Worm (Caenorhabditis elegans) whole organism, L4 larva: ENCODE data around the gene str-116.

Experiments used
- D1046.2 ChIP-seq: fragments of 200-800 bp; sonication (Bioruptor generic); IDR thresholded peaks from 2 replicates; pipeline ENCODE4 v1.3.6; 2022; ENCODE audit warnings: missing genetic modification characterization, missing compliant biosample characterization
- F26F4.8 ChIP-seq: fragments of 200-800 bp; sonication (Bioruptor generic); conservative IDR thresholded peaks from 2 replicates; pipeline ENCODE4 v1.3.6; 2022; ENCODE audit warnings: missing genetic modification characterization, missing compliant biosample characterization
- F49E8.2 ChIP-seq: sonication (generic microtip); optimal IDR thresholded peaks from 2 replicates; lab custom pipeline; 2016; ENCODE audit warnings: missing compliant biosample characterization, mild to moderate bottlenecking, missing genetic modification characterization, borderline replicate concordance
- R02D3.7 ChIP-seq: fragments of 150-350 bp; sonication (generic microtip); optimal IDR thresholded peaks from 3 replicates; lab custom pipeline; 2014; ENCODE audit warnings: missing biosample characterization, missing genetic modification characterization
- Y48G9A.11 ChIP-seq: fragments of 200-800 bp; sonication (Bioruptor generic); IDR thresholded peaks from 2 replicates; pipeline ENCODE4 v1.3.6; 2022; ENCODE audit warnings: missing genetic modification reagents, missing genetic modification characterization, missing compliant biosample characterization
- ZK337.2 ChIP-seq: fragments of 200-800 bp; sonication (Bioruptor generic); IDR thresholded peaks from 2 replicates; pipeline ENCODE4 v1.3.6; 2022; ENCODE audit warnings: missing genetic modification reagents, missing genetic modification characterization, missing compliant biosample characterization
- aha-1 ChIP-seq: fragments of 150-350 bp; peaks from one replicate; lab custom pipeline; 2014; ENCODE audit warnings: missing biosample characterization, missing genetic modification characterization
- arid-1 ChIP-seq: fragments of 200-800 bp; sonication (Bioruptor generic); conservative IDR thresholded peaks from 2 replicates; pipeline ENCODE4 v1.3.6; 2022; ENCODE audit warnings: missing genetic modification reagents, missing genetic modification characterization, missing compliant biosample characterization
- ceh-28 ChIP-seq: fragments of 150-350 bp; optimal IDR thresholded peaks from 2 replicates; lab custom pipeline; 2014; ENCODE audit warnings: missing biosample characterization, missing genetic modification reagents, missing genetic modification characterization
- ceh-44 ChIP-seq: fragments of 200-800 bp; sonication (Bioruptor generic); IDR thresholded peaks from 2 replicates; pipeline ENCODE4 v1.3.6; 2022; ENCODE audit warnings: missing genetic modification reagents, missing genetic modification characterization, missing compliant biosample characterization
- ceh-62 ChIP-seq: sonication (generic microtip); optimal IDR thresholded peaks from 2 replicates; lab custom pipeline; 2017; ENCODE audit warnings: missing biosample characterization, missing genetic modification characterization
- ces-1 ChIP-seq: fragments of 150-350 bp; sonication (generic microtip); optimal IDR thresholded peaks from 4 replicates; lab custom pipeline; 2014; ENCODE audit warnings: missing biosample characterization, missing genetic modification reagents, missing genetic modification characterization
- daf-12 ChIP-seq: fragments of 150-350 bp; optimal IDR thresholded peaks from 2 replicates; lab custom pipeline; 2014; ENCODE audit warnings: missing biosample characterization, missing genetic modification reagents, missing genetic modification characterization
- daf-19 ChIP-seq: fragments of 200-800 bp; sonication (Bioruptor generic); conservative IDR thresholded peaks from 2 replicates; pipeline ENCODE4 v1.3.6; 2022; ENCODE audit warnings: missing genetic modification characterization, missing compliant biosample characterization
- daf-8 ChIP-seq: fragments of 200-800 bp; sonication (Bioruptor generic); IDR thresholded peaks from 2 replicates; pipeline ENCODE4 v1.3.6; 2022; ENCODE audit warnings: missing genetic modification characterization, missing compliant biosample characterization
- dpl-1 ChIP-seq: fragments of 150-350 bp; optimal IDR thresholded peaks from 2 replicates; lab custom pipeline; 2014; ENCODE audit warnings: missing biosample characterization, missing genetic modification reagents, missing genetic modification characterization
- duxl-1 ChIP-seq: sonication (generic microtip); optimal IDR thresholded peaks from 2 replicates; lab custom pipeline; 2016; ENCODE audit warnings: mild to moderate bottlenecking, missing genetic modification characterization, moderate library complexity, missing compliant biosample characterization; ENCODE audit not compliant: poor library complexity
- dve-1 ChIP-seq: sonication (generic microtip); optimal IDR thresholded peaks from 2 replicates; lab custom pipeline; 2017; ENCODE audit warnings: antibody characterized with exemption, mild to moderate bottlenecking, missing genetic modification characterization, missing compliant biosample characterization; ENCODE audit not compliant: insufficient read depth
- egl-43 ChIP-seq: fragments of 200-800 bp; sonication (Bioruptor generic); IDR thresholded peaks from 2 replicates; pipeline ENCODE4 v1.3.6; 2022; ENCODE audit warnings: missing genetic modification reagents, missing genetic modification characterization, missing compliant biosample characterization
- fkh-10 ChIP-seq: fragments of 150-350 bp; optimal IDR thresholded peaks from 2 replicates; lab custom pipeline; 2014; ENCODE audit warnings: missing biosample characterization, missing genetic modification reagents, missing genetic modification characterization
- fos-1 ChIP-seq: fragments of 150-350 bp; optimal IDR thresholded peaks from 2 replicates; lab custom pipeline; 2014; ENCODE audit warnings: missing biosample characterization, missing genetic modification characterization
- hif-1 ChIP-seq, 2 experiments: sonication (generic microtip); optimal IDR thresholded peaks; 2 replicates each; lab custom pipeline; 2016 to 2017; ENCODE audit warnings: missing compliant biosample characterization in 2 of 2, missing genetic modification characterization in 2 of 2, missing genetic modification reagents in 2 of 2, missing genotype in 2 of 2, mild to moderate bottlenecking in 1 of 2
- hlh-11 ChIP-seq: fragments of 200-800 bp; sonication (Bioruptor generic); optimal IDR thresholded peaks from 2 replicates; lab custom pipeline; 2018; ENCODE audit warnings: mild to moderate bottlenecking, missing genetic modification characterization, missing compliant biosample characterization
- lim-7 ChIP-seq: fragments of 200-800 bp; sonication (Bioruptor generic); IDR thresholded peaks from 2 replicates; pipeline ENCODE4 v1.3.6; 2022; ENCODE audit warnings: missing genetic modification characterization, missing compliant biosample characterization
- lin-1 ChIP-seq: fragments of 200-800 bp; sonication (Bioruptor generic); IDR thresholded peaks from 2 replicates; pipeline ENCODE4 v1.3.6; 2022; ENCODE audit warnings: missing genetic modification reagents, missing genetic modification characterization, missing compliant biosample characterization
- lin-29 ChIP-seq: fragments of 200-800 bp; sonication (Bioruptor generic); IDR thresholded peaks from 2 replicates; pipeline ENCODE4 v1.3.6; 2022; ENCODE audit warnings: missing genetic modification reagents, missing genetic modification characterization, missing compliant biosample characterization
- lin-38 ChIP-seq: fragments of 200-800 bp; sonication (Bioruptor generic); IDR thresholded peaks from 2 replicates; pipeline ENCODE4 v1.3.6; 2022; ENCODE audit warnings: missing genetic modification reagents, missing genetic modification characterization, missing compliant biosample characterization
- lin-39 ChIP-seq: fragments of 150-350 bp; optimal IDR thresholded peaks from 2 replicates; lab custom pipeline; 2014; ENCODE audit warnings: missing biosample characterization, missing genetic modification reagents, missing genetic modification characterization
- lir-3 ChIP-seq: sonication (generic microtip); optimal IDR thresholded peaks from 2 replicates; lab custom pipeline; 2016; ENCODE audit warnings: mild to moderate bottlenecking, missing genetic modification characterization, missing compliant biosample characterization
- madf-5 ChIP-seq, 2 experiments: fragments of 200-800 bp; sonication (Bioruptor generic); IDR thresholded peaks; 2 replicates each; pipeline ENCODE4 v1.3.6; 2022; ENCODE audit warnings: missing compliant biosample characterization in 2 of 2, missing genetic modification characterization in 2 of 2
- mxl-2 ChIP-seq: fragments of 200-800 bp; sonication (Bioruptor generic); conservative IDR thresholded peaks from 2 replicates; pipeline ENCODE4 v1.3.6; 2022; ENCODE audit warnings: missing genetic modification reagents, missing genetic modification characterization, missing compliant biosample characterization
- nhr-10 ChIP-seq: fragments of 150-350 bp; optimal IDR thresholded peaks from 2 replicates; lab custom pipeline; 2014; ENCODE audit warnings: missing biosample characterization, missing genetic modification characterization
- nhr-11 ChIP-seq: fragments of 150-350 bp; optimal IDR thresholded peaks from 2 replicates; lab custom pipeline; 2014; ENCODE audit warnings: missing biosample characterization, missing genetic modification characterization
- nhr-28 ChIP-seq: fragments of 150-350 bp; optimal IDR thresholded peaks from 2 replicates; lab custom pipeline; 2014; ENCODE audit warnings: missing biosample characterization, missing genetic modification characterization
- nhr-42 ChIP-seq: fragments of 200-800 bp; sonication (Bioruptor generic); IDR thresholded peaks from 2 replicates; pipeline ENCODE4 v1.3.6; 2022; ENCODE audit warnings: missing genetic modification characterization, missing compliant biosample characterization
- nhr-48 ChIP-seq: sonication (generic microtip); optimal IDR thresholded peaks from 2 replicates; lab custom pipeline; 2016; ENCODE audit warnings: mild to moderate bottlenecking, missing genetic modification characterization, missing compliant biosample characterization
- nhr-6 ChIP-seq: fragments of 150-350 bp; optimal IDR thresholded peaks from 2 replicates; lab custom pipeline; 2014; ENCODE audit warnings: missing biosample characterization, missing genetic modification characterization
- nhr-77 ChIP-seq: fragments of 150-350 bp; optimal IDR thresholded peaks from 2 replicates; lab custom pipeline; 2014; ENCODE audit warnings: missing biosample characterization, missing genetic modification characterization
- pha-4 ChIP-seq, 2 experiments: fragments of 150-350 bp in 1 of 2; fragments of 200-800 bp in 1 of 2; sonication (Bioruptor generic) in 1 of 2; IDR thresholded peaks in 1 of 2; optimal IDR thresholded peaks in 1 of 2; 2 replicates each; pipeline versions ENCODE4 v1.3.6 to Lab custom; 2014 to 2022; ENCODE audit warnings: missing genetic modification characterization in 2 of 2, missing genetic modification reagents in 2 of 2, missing biosample characterization in 1 of 2, missing compliant biosample characterization in 1 of 2
- saeg-2 ChIP-seq: fragments of 200-800 bp; sonication (Bioruptor generic); IDR thresholded peaks from 2 replicates; pipeline ENCODE4 v1.3.6; 2022; ENCODE audit warnings: missing genetic modification reagents, missing genetic modification characterization, missing compliant biosample characterization
- sdz-12 ChIP-seq: fragments of 200-800 bp; sonication (Bioruptor generic); optimal IDR thresholded peaks from 2 replicates; lab custom pipeline; 2018; ENCODE audit warnings: mild to moderate bottlenecking, missing genetic modification characterization, missing compliant biosample characterization
- snpc-1.2 ChIP-seq: fragments of 200-800 bp; sonication (Bioruptor generic); IDR thresholded peaks from 2 replicates; pipeline ENCODE4 v1.3.6; 2022; ENCODE audit warnings: missing genetic modification reagents, missing genetic modification characterization, missing compliant biosample characterization
- spr-3 ChIP-seq: fragments of 200-800 bp; sonication (Bioruptor generic); optimal IDR thresholded peaks from 2 replicates; lab custom pipeline; 2018; ENCODE audit warnings: mild to moderate bottlenecking, missing genetic modification characterization, missing compliant biosample characterization
- tag-97 ChIP-seq: fragments of 200-800 bp; sonication (Bioruptor generic); IDR thresholded peaks from 2 replicates; pipeline ENCODE4 v1.3.6; 2022; ENCODE audit warnings: missing genetic modification characterization, missing compliant biosample characterization
- tra-1 ChIP-seq: fragments of 200-800 bp; sonication (Bioruptor generic); IDR thresholded peaks from 2 replicates; pipeline ENCODE4 v1.3.6; 2022; ENCODE audit warnings: missing genetic modification reagents, missing genetic modification characterization, missing compliant biosample characterization
- vab-7 ChIP-seq: fragments of 200-800 bp; sonication (Bioruptor generic); IDR thresholded peaks from 2 replicates; pipeline ENCODE4 v1.3.6; 2022; ENCODE audit warnings: missing genetic modification reagents, missing genetic modification characterization, missing compliant biosample characterization
- zag-1 ChIP-seq: fragments of 150-350 bp; optimal IDR thresholded peaks from 2 replicates; lab custom pipeline; 2014; ENCODE audit warnings: missing biosample characterization, missing genetic modification characterization
- zfp-2 ChIP-seq: sonication (generic microtip); optimal IDR thresholded peaks from 2 replicates; lab custom pipeline; 2016; ENCODE audit warnings: mild to moderate bottlenecking, missing genetic modification characterization, missing compliant biosample characterization
- zfp-3 ChIP-seq: fragments of 200-800 bp; sonication (Bioruptor generic); conservative IDR thresholded peaks from 2 replicates; pipeline ENCODE4 v1.3.6; 2022; ENCODE audit warnings: missing genetic modification reagents, missing genetic modification characterization, missing compliant biosample characterization
- zip-2 ChIP-seq: fragments of 150-350 bp; optimal IDR thresholded peaks from 2 replicates; lab custom pipeline; 2014; ENCODE audit warnings: missing biosample characterization, missing genetic modification characterization
- ztf-11 ChIP-seq: fragments of 150-350 bp; optimal IDR thresholded peaks from 2 replicates; lab custom pipeline; 2014; ENCODE audit warnings: missing biosample characterization, missing genetic modification characterization

The str-116 gene

ce11 chrV:11239187-11239725 lies 27.5 kb upstream of the str-116 start, which contains the start of the genes dvc-1 and ima-1:
Gene dvc-1 (minus strand): TSS chrV:11239331.
Gene ima-1 (plus strand): TSS chrV:11239675.
- TF ChIP-seq lin-1 (GFP tag; lab: Robert Waterston, UW), result no peak
- TF ChIP-seq saeg-2 (GFP tag; lab: Robert Waterston, UW), result no peak
- TF ChIP-seq aha-1, result no peak
- no peak for TF ChIP-seq ces-1 (GFP tag; lab: Kevin White, UChicago)
- TF ChIP-seq nhr-28 (tag; lab: Kevin White, UChicago), result peak; percentile 26
- peak; percentile 82 for TF ChIP-seq lin-38
- TF ChIP-seq mxl-2, result no peak
- TF ChIP-seq lir-3 (tag; lab: Kevin White, UChicago), result no peak
- TF ChIP-seq zfp-2 (tag; lab: Kevin White, UChicago), result no peak
- TF ChIP-seq duxl-1 (tag; lab: Kevin White, UChicago), result no peak
- no peak for TF ChIP-seq ceh-28 (tag; lab: Kevin White, UChicago)
- no peak for TF ChIP-seq F26F4.8 (GFP tag; lab: Robert Waterston, UW)
- no peak for TF ChIP-seq daf-8 (GFP tag; lab: Robert Waterston, UW)
- TF ChIP-seq daf-12, result no peak
- no peak for TF ChIP-seq madf-5 (GFP tag; IDR thresholded peaks at IDR 0.05; lab: Robert Waterston, UW)
- no peak for TF ChIP-seq fos-1 (tag; lab: Kevin White, UChicago)
- TF ChIP-seq vab-7 (GFP tag; lab: Robert Waterston, UW), result peak; percentile 45
- TF ChIP-seq zfp-3 (GFP tag; lab: Robert Waterston, UW), result no peak
- TF ChIP-seq zag-1 (tag; lab: Kevin White, UChicago), result no peak
- TF ChIP-seq spr-3, result no peak
- TF ChIP-seq nhr-42 (GFP tag; lab: Robert Waterston, UW), result no peak
- TF ChIP-seq R02D3.7 (tag; lab: Kevin White, UChicago), result peak; percentile 96
- no peak for TF ChIP-seq ztf-11 (tag; lab: Kevin White, UChicago)
- TF ChIP-seq ceh-44 (GFP tag; lab: Robert Waterston, UW), result no peak
- TF ChIP-seq tag-97 (GFP tag; lab: Robert Waterston, UW), result no peak
- TF ChIP-seq D1046.2 (GFP tag; lab: Robert Waterston, UW), result no peak
- no peak for TF ChIP-seq ceh-62
- no peak for TF ChIP-seq nhr-11 (tag; lab: Kevin White, UChicago)
- TF ChIP-seq hif-1 (tag; optimal IDR thresholded peaks at IDR 0.05; lab: Kevin White, UChicago), result no peak
- TF ChIP-seq lin-29, result no peak
- TF ChIP-seq F49E8.2 (tag; lab: Kevin White, UChicago), result peak; percentile 31
- peak; percentile 50 for TF ChIP-seq nhr-6 (tag; lab: Kevin White, UChicago)
- TF ChIP-seq arid-1 (GFP tag; lab: Robert Waterston, UW), result 0 out of 2 replicates have a peak, but pooled peaks have one; percentile 44
- no peak for TF ChIP-seq tra-1 (GFP tag; lab: Robert Waterston, UW)
- no peak for TF ChIP-seq snpc-1.2 (GFP tag; lab: Robert Waterston, UW)
- TF ChIP-seq dve-1 (tag; lab: Kevin White, UChicago), result peak; percentile 43
- peak; percentile 58 for TF ChIP-seq hlh-11 (tag; lab: Kevin White, UChicago)
- TF ChIP-seq lim-7 (GFP tag; lab: Robert Waterston, UW), result no peak
- TF ChIP-seq fkh-10 (GFP tag; lab: Kevin White, UChicago), result no peak
- peak; percentile 65 for TF ChIP-seq egl-43
- no peak for TF ChIP-seq zip-2
- TF ChIP-seq Y48G9A.11, result 0 out of 2 replicates have a peak, but pooled peaks have one; percentile 27
- peak; percentile 58 for TF ChIP-seq nhr-77 (tag; lab: Kevin White, UChicago)
- TF ChIP-seq lin-39 (tag; lab: Kevin White, UChicago), result no peak
- TF ChIP-seq nhr-48, result no peak
- peak; percentile 57 for TF ChIP-seq dpl-1 (GFP tag; lab: Kevin White, UChicago)
- no peak for TF ChIP-seq daf-19 (GFP tag; lab: Robert Waterston, UW)
- no peak for TF ChIP-seq sdz-12 (GFP tag; lab: Kevin White, UChicago)
- TF ChIP-seq pha-4 (GFP tag; IDR thresholded peaks at IDR 0.05; lab: Robert Waterston, UW), result peak; percentile 43; the same call in 1 of the 2 replicates
- no peak for TF ChIP-seq pha-4 (tag; optimal IDR thresholded peaks at IDR 0.05; lab: Kevin White, UChicago)
- no peak for TF ChIP-seq ZK337.2 (GFP tag; lab: Robert Waterston, UW)
- no peak for TF ChIP-seq nhr-10 (tag; lab: Kevin White, UChicago)
